Worm (Caenorhabditis elegans): Measurements from ENCODE around the gene T26H5.4.

DNA sequence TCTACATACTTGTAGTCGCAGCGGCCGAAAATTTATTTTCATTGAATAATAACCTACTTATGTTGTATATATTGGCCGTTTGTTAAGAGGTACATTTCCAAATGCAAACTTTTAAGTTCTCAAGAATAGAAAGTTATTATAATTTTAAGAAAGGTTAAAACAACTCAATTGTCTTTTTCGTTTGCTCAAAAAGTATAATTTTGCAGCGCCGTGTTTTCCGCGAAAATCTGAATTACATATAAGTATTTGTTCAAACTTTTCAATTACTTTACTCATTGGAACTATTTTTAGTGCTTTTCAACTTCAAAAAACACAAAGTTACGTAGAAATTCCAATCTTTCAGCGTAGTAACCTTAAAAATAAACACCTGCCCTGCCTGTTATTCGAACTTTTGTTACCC, 3.1 kb downstream of the T26H5.4 start, which contains the start of gene srh-239:
- TF ChIP-seq madf-2 (tag; optimal IDR thresholded peaks at IDR 0.05) (no peak), C38D4.7 (GFP tag; optimal IDR thresholded peaks at IDR 0.05) (no peak), dve-1 (tag; optimal IDR thresholded peaks at IDR 0.05) (no peak), ref-2 (tag; optimal IDR thresholded peaks at IDR 0.05) (no peak), pha-4 (tag; optimal IDR thresholded peaks at IDR 0.05) (no peak), npax-4 (tag; optimal IDR thresholded peaks at IDR 0.05) (no peak)

Data from whole organism, late embryonic.